Fruit fly (Drosophila melanogaster): ENCODE data around the gene cic.

cic gene

dm6 chr3R:20264770-20265169 lies 12.2 kb downstream of the cic start (continued):
- no peak for TF ChIP-seq dsx (GFP tag; optimal IDR thresholded peaks at IDR 0.05; ENCODE audit: poor library complexity, severe bottlenecking)
- TF ChIP-seq acj6 (GFP tag; optimal IDR thresholded peaks at IDR 0.05), result no peak
- peak; percentile 6 for TF ChIP-seq pdm3 (GFP tag; optimal IDR thresholded peaks at IDR 0.05)
- no peak for TF ChIP-seq CG8632 (GFP tag; optimal IDR thresholded peaks at IDR 0.05)
- no peak for TF ChIP-seq CG1621 (tag; optimal IDR thresholded peaks at IDR 0.05)
- no peak for TF ChIP-seq Ets21C (GFP tag; optimal IDR thresholded peaks at IDR 0.05)
- no peak for TF ChIP-seq CG6854 (GFP tag; optimal IDR thresholded peaks at IDR 0.05)
- TF ChIP-seq CG11902 (GFP tag; optimal IDR thresholded peaks at IDR 0.05), result no peak
- TF ChIP-seq CG8119 (GFP tag; IDR thresholded peaks at IDR 0.05), result no peak; the same call in 1 of the 3 replicates
- TF ChIP-seq CG16779 (tag; optimal IDR thresholded peaks at IDR 0.05), result no peak
- no peak for TF ChIP-seq Blimp-1 (GFP tag; optimal IDR thresholded peaks at IDR 0.05)
- TF ChIP-seq CG6808 (GFP tag; optimal IDR thresholded peaks at IDR 0.05), result peak; percentile 43
- TF ChIP-seq Lpt (GFP tag; optimal IDR thresholded peaks at IDR 0.05), result no peak
- TF ChIP-seq salr (GFP tag; optimal IDR thresholded peaks at IDR 0.05), result no peak
- TF ChIP-seq CG6163 (GFP tag; IDR thresholded peaks at IDR 0.05), result peak; percentile 60; the same call in 1 of the 3 replicates

dm6 chr3R:20265239-20265846 lies 12.8 kb downstream of the cic start:
- TF ChIP-seq Ets21C (GFP tag; optimal IDR thresholded peaks at IDR 0.05) (no peak), Eip78C (GFP tag) (peak; percentile 10), spab (GFP tag; optimal IDR thresholded peaks at IDR 0.05) (no peak), Gug (GFP tag; IDR thresholded peaks at IDR 0.05) (no peak), Lpt (GFP tag; optimal IDR thresholded peaks at IDR 0.05) (peak; percentile 0), CG8319 (GFP tag; optimal IDR thresholded peaks at IDR 0.05) (no peak), salr (GFP tag; optimal IDR thresholded peaks at IDR 0.05) (peak in 1 of 2 experiments; percentile 37), CG10631 (GFP tag; optimal IDR thresholded peaks at IDR 0.05) (no peak), achi (GFP tag; optimal IDR thresholded peaks at IDR 0.05) (no peak), cyc (GFP tag; optimal IDR thresholded peaks at IDR 0.05) (no peak), CG32006 (GFP tag; optimal IDR thresholded peaks at IDR 0.05) (peak; percentile 33), Ets96B (tag; optimal IDR thresholded peaks at IDR 0.05) (no peak), Met (GFP tag; optimal IDR thresholded peaks at IDR 0.05) (no peak)

- TF ChIP-seq net (GFP tag; optimal IDR thresholded peaks at IDR 0.05) (no peak), Ets21C (GFP tag; optimal IDR thresholded peaks at IDR 0.05) (no peak), spab (GFP tag; optimal IDR thresholded peaks at IDR 0.05) (no peak), CG1621 (tag; optimal IDR thresholded peaks at IDR 0.05) (no peak), svp (GFP tag) (peak; percentile 69), CG6808 (GFP tag; optimal IDR thresholded peaks at IDR 0.05) (no peak), CG6792 (GFP tag; optimal IDR thresholded peaks at IDR 0.05) (no peak), lz (GFP tag; optimal IDR thresholded peaks at IDR 0.05) (no peak), CG10669 (GFP tag; optimal IDR thresholded peaks at IDR 0.05) (no peak), Blimp-1 (GFP tag; optimal IDR thresholded peaks at IDR 0.05) (no peak), CG8632 (GFP tag; optimal IDR thresholded peaks at IDR 0.05) (no peak), Hr4 (GFP tag; optimal IDR thresholded peaks at IDR 0.05) (no peak), CG3919 (GFP tag; optimal IDR thresholded peaks at IDR 0.05) (no peak), CG3032 (tag; optimal IDR thresholded peaks at IDR 0.05) (no peak), Eip78C (GFP tag) (peak; percentile 66), CG9139 (GFP tag; optimal IDR thresholded peaks at IDR 0.05) (no peak), dsx (GFP tag; optimal IDR thresholded peaks at IDR 0.05; ENCODE audit: poor library complexity, severe bottlenecking) (no peak), Hr39 (GFP tag; optimal IDR thresholded peaks at IDR 0.05) (no peak), Sox102F (GFP tag; optimal IDR thresholded peaks at IDR 0.05) (no peak), fd85E (GFP tag; optimal IDR thresholded peaks at IDR 0.05) (no peak), Eip93F (GFP tag; optimal IDR thresholded peaks at IDR 0.05) (no peak), fd59A (GFP tag; optimal IDR thresholded peaks at IDR 0.05) (no peak), CG10631 (GFP tag; optimal IDR thresholded peaks at IDR 0.05) (no peak), eg (GFP tag; IDR thresholded peaks at IDR 0.05) (peak; percentile 14; the same call in 1 of the 3 replicates), CG8119 (GFP tag; IDR thresholded peaks at IDR 0.05) (no peak), vri (GFP tag; optimal IDR thresholded peaks at IDR 0.05) (peak; percentile 3), cyc (GFP tag; optimal IDR thresholded peaks at IDR 0.05) (no peak), Smox (GFP tag; optimal IDR thresholded peaks at IDR 0.05) (no peak), fkh (GFP tag; optimal IDR thresholded peaks at IDR 0.05) (peak; percentile 48), CG7368 (GFP tag; optimal IDR thresholded peaks at IDR 0.05) (no peak), CG11902 (GFP tag; optimal IDR thresholded peaks at IDR 0.05) (no peak), Ets96B (tag; optimal IDR thresholded peaks at IDR 0.05) (no peak), Lpt (GFP tag; optimal IDR thresholded peaks at IDR 0.05) (no peak), CG32006 (GFP tag; optimal IDR thresholded peaks at IDR 0.05) (no peak)
Observed at dm6 chr3R:20265969-20266368, 13.4 kb downstream of the cic start.
